Fruit fly (Drosophila melanogaster) Kc167 (cell line): ENCODE data around the gene nero.

Source experiments
- Myc ChIP-seq: fragments of >200 bp; optimal IDR thresholded peaks from 2 replicates; lab custom pipeline; 2017; ENCODE audit warnings: missing external identifiers
- Sin3A ChIP-seq: fragments of >200 bp; optimal IDR thresholded peaks from 2 replicates; lab custom pipeline; 2018; ENCODE audit warnings: missing external identifiers
- psq ChIP-seq: fragments of >200 bp; optimal IDR thresholded peaks from 2 replicates; lab custom pipeline; 2017; ENCODE audit warnings: missing external identifiers
- ttk ChIP-seq: sonication (Bioruptor generic); optimal IDR thresholded peaks from 2 replicates; lab custom pipeline; 2017; ENCODE audit warnings: missing external identifiers

dm6 chr3R:31736776-31737175 lies 10.6 kb downstream of the nero start, which contains the start of the genes CstF50 and CG11563:
- TF ChIP-seq Sin3A (lab: Kevin White, UChicago) (no peak), Myc (lab: Kevin White, UChicago) (no peak), ttk (lab: Kevin White, UChicago) (no peak), psq (no peak)
